Worm (Caenorhabditis elegans): ENCODE results near the gene nhr-159.

DNA sequence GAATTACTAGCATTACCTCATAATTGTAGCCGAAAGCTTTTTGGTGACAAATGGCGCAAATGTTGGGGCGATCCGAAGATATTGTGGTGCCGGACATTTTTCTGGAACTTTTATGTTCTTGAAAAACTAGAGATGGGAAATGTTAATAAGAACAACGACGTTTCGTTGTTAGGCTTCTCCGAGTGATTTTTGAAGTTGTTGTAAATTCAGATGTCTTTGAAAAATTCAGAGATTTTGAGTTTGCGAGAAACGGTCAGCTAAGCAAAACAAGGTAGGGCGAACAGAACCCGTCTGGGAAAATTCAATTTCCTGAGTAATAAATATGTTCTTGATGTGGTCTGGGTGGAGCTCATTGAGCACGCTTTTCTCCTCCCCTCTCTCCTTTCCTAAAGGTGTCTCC, 8.0 kb upstream of the nhr-159 start, which contains the start of gene nhr-124:
- TF ChIP-seq tbx-2 (tag; optimal IDR thresholded peaks at IDR 0.05), result no peak
- no peak for TF ChIP-seq pat-9 (tag; optimal IDR thresholded peaks at IDR 0.05)
- no peak for TF ChIP-seq tbx-7 (tag; optimal IDR thresholded peaks at IDR 0.05)
- no peak for TF ChIP-seq gmeb-2 (tag; optimal IDR thresholded peaks at IDR 0.05)
- TF ChIP-seq pha-4 (tag; optimal IDR thresholded peaks at IDR 0.05), result no peak
- TF ChIP-seq ahr-1 (tag; optimal IDR thresholded peaks at IDR 0.05), result no peak
- no peak for TF ChIP-seq ceh-14 (tag; optimal IDR thresholded peaks at IDR 0.05)
- no peak for TF ChIP-seq dve-1 (tag; optimal IDR thresholded peaks at IDR 0.05)
- TF ChIP-seq K09A11.1 (tag; optimal IDR thresholded peaks at IDR 0.05; ENCODE audit: insufficient read depth), result no peak
- TF ChIP-seq elt-2 (tag; optimal IDR thresholded peaks at IDR 0.05), result no peak

Data from whole organism, late embryonic.